Fruit fly (Drosophila melanogaster) whole organism, prepupa: Measurements from ENCODE around the gene arg.

Experiments used
- CG10631 ChIP-seq: fragments of 200-800 bp; sonication (Bioruptor generic); optimal IDR thresholded peaks from 2 replicates; lab custom pipeline; 2016; ENCODE audit warnings: missing biosample characterization, missing genetic modification characterization
- CG10669 ChIP-seq: fragments of 200-800 bp; sonication (Bioruptor generic); optimal IDR thresholded peaks from 3 replicates; lab custom pipeline; 2018; ENCODE audit warnings: missing biosample characterization, mild to moderate bottlenecking, missing genetic modification characterization, moderate library complexity
- CG11762 ChIP-seq: fragments of 200-800 bp; sonication (Bioruptor generic); optimal IDR thresholded peaks from 3 replicates; lab custom pipeline; 2016; ENCODE audit warnings: missing biosample characterization, missing genetic modification characterization; ENCODE audit not compliant: insufficient read depth
- CG11902 ChIP-seq: fragments of 200-800 bp; sonication (Bioruptor generic); optimal IDR thresholded peaks from 3 replicates; lab custom pipeline; 2016; ENCODE audit warnings: missing biosample characterization, missing genetic modification characterization
- CG15336 ChIP-seq: fragments of 200-800 bp; sonication (Bioruptor generic); IDR thresholded peaks from 2 replicates; pipeline ENCODE4 v1.3.6; 2022; ENCODE audit warnings: missing biosample characterization, missing genetic modification characterization
- CG1621 ChIP-seq: fragments of 200-800 bp; sonication (Bioruptor generic); optimal IDR thresholded peaks from 3 replicates; lab custom pipeline; 2018; ENCODE audit warnings: missing biosample characterization, mild to moderate bottlenecking, missing genetic modification characterization
- CG31627 ChIP-seq: fragments of 200-800 bp; sonication (Bioruptor generic); optimal IDR thresholded peaks from 3 replicates; lab custom pipeline; 2016; ENCODE audit warnings: missing biosample characterization, missing genetic modification characterization
- CG34406 ChIP-seq: fragments of 200-800 bp; sonication (Bioruptor generic); optimal IDR thresholded peaks from 3 replicates; lab custom pipeline; 2016; ENCODE audit warnings: missing biosample characterization, missing genetic modification characterization
- CG3919 ChIP-seq: fragments of 200-800 bp; sonication (Bioruptor generic); optimal IDR thresholded peaks from 3 replicates; lab custom pipeline; 2016; ENCODE audit warnings: missing biosample characterization, missing genetic modification characterization
- CG4318 ChIP-seq: fragments of 200-800 bp; sonication (Bioruptor generic); optimal IDR thresholded peaks from 3 replicates; lab custom pipeline; 2017; ENCODE audit warnings: missing biosample characterization, mild to moderate bottlenecking, missing genetic modification characterization
- CG6163 ChIP-seq: fragments of 200-800 bp; sonication (Bioruptor generic); IDR thresholded peaks from 3 replicates; pipeline ENCODE4 v1.3.6; 2022; ENCODE audit warnings: missing biosample characterization, missing genetic modification characterization
- CG6854 ChIP-seq: fragments of 200-800 bp; sonication (Bioruptor generic); optimal IDR thresholded peaks from 2 replicates; lab custom pipeline; 2017; ENCODE audit warnings: missing biosample characterization, mild to moderate bottlenecking, missing genetic modification characterization
- CG7368 ChIP-seq: fragments of 200-800 bp; sonication (Bioruptor generic); optimal IDR thresholded peaks from 3 replicates; lab custom pipeline; 2016; ENCODE audit warnings: missing biosample characterization, missing genetic modification characterization
- CG8119 ChIP-seq: fragments of 200-800 bp; sonication (Bioruptor generic); IDR thresholded peaks from 3 replicates; pipeline ENCODE4 v1.3.6; 2022; ENCODE audit warnings: missing biosample characterization, missing genetic modification characterization
- CG8632 ChIP-seq: fragments of 200-800 bp; sonication (Bioruptor generic); optimal IDR thresholded peaks from 3 replicates; lab custom pipeline; 2016; ENCODE audit warnings: missing biosample characterization, missing genetic modification characterization
- CG9139 ChIP-seq: fragments of 200-800 bp; sonication (Bioruptor generic); optimal IDR thresholded peaks from 3 replicates; lab custom pipeline; 2017; ENCODE audit warnings: missing biosample characterization, mild to moderate bottlenecking, missing genetic modification characterization
- Eip78C ChIP-seq: fragments of 200-800 bp; sonication (Bioruptor generic); peaks from one replicate; lab custom pipeline; 2016; ENCODE audit warnings: missing biosample characterization, missing genetic modification characterization
- Eip93F ChIP-seq: fragments of 200-800 bp; sonication (Bioruptor generic); optimal IDR thresholded peaks from 2 replicates; lab custom pipeline; 2016; ENCODE audit warnings: missing biosample characterization, mild to moderate bottlenecking, missing genetic modification characterization
- Met ChIP-seq: fragments of 200-800 bp; sonication (Bioruptor generic); optimal IDR thresholded peaks from 3 replicates; lab custom pipeline; 2016; ENCODE audit warnings: missing biosample characterization, missing genetic modification characterization
- OdsH ChIP-seq: fragments of 200-800 bp; sonication (Bioruptor generic); optimal IDR thresholded peaks from 3 replicates; lab custom pipeline; 2016; ENCODE audit warnings: missing biosample characterization, missing genetic modification characterization
- Sox14 ChIP-seq: fragments of 200-800 bp; sonication (Bioruptor generic); optimal IDR thresholded peaks from 3 replicates; lab custom pipeline; 2016; ENCODE audit warnings: missing biosample characterization, missing genetic modification characterization
- achi ChIP-seq: fragments of 200-800 bp; sonication (Bioruptor generic); optimal IDR thresholded peaks from 3 replicates; lab custom pipeline; 2016; ENCODE audit warnings: missing biosample characterization, missing genetic modification characterization
- dac ChIP-seq: fragments of 200-800 bp; sonication (Bioruptor generic); optimal IDR thresholded peaks from 2 replicates; lab custom pipeline; 2017; ENCODE audit warnings: missing biosample characterization, mild to moderate bottlenecking, missing genetic modification characterization
- dsx ChIP-seq: fragments of 200-800 bp; optimal IDR thresholded peaks from 3 replicates; lab custom pipeline; 2019; ENCODE audit warnings: missing biosample characterization, mild to moderate bottlenecking, missing genetic modification characterization, moderate library complexity; ENCODE audit not compliant: poor library complexity, severe bottlenecking
- esn ChIP-seq: fragments of 200-800 bp; sonication (Bioruptor generic); optimal IDR thresholded peaks from 2 replicates; lab custom pipeline; 2016; ENCODE audit warnings: missing biosample characterization, mild to moderate bottlenecking, missing genetic modification characterization, moderate library complexity
- fkh ChIP-seq: fragments of 200-800 bp; sonication (Bioruptor generic); optimal IDR thresholded peaks from 3 replicates; lab custom pipeline; 2017; ENCODE audit warnings: missing biosample characterization, mild to moderate bottlenecking, missing genetic modification characterization, moderate library complexity
- net ChIP-seq: fragments of 200-800 bp; sonication (Bioruptor generic); optimal IDR thresholded peaks from 3 replicates; lab custom pipeline; 2016; ENCODE audit warnings: missing biosample characterization, missing genetic modification characterization
- pdm3 ChIP-seq: fragments of 200-800 bp; sonication (Bioruptor generic); optimal IDR thresholded peaks from 3 replicates; lab custom pipeline; 2016; ENCODE audit warnings: missing biosample characterization, missing genetic modification characterization
- salr ChIP-seq, 2 experiments: fragments of 200-800 bp; sonication (Bioruptor generic); optimal IDR thresholded peaks; 3 replicates each; lab custom pipeline; 2016 to 2018; ENCODE audit warnings: missing biosample characterization in 2 of 2, missing genetic modification characterization in 2 of 2, mild to moderate bottlenecking in 1 of 2
- svp ChIP-seq: fragments of 200-800 bp; sonication (Bioruptor generic); peaks from one replicate; lab custom pipeline; 2016; ENCODE audit warnings: missing biosample characterization, missing genetic modification characterization
- topi ChIP-seq: fragments of 200-800 bp; sonication (Bioruptor generic); optimal IDR thresholded peaks from 3 replicates; lab custom pipeline; 2016; ENCODE audit warnings: missing biosample characterization, missing genetic modification characterization
- vri ChIP-seq: fragments of 200-800 bp; sonication (Bioruptor generic); optimal IDR thresholded peaks from 3 replicates; lab custom pipeline; 2016; ENCODE audit warnings: missing biosample characterization, mild to moderate bottlenecking, missing genetic modification characterization

arg gene

DNA sequence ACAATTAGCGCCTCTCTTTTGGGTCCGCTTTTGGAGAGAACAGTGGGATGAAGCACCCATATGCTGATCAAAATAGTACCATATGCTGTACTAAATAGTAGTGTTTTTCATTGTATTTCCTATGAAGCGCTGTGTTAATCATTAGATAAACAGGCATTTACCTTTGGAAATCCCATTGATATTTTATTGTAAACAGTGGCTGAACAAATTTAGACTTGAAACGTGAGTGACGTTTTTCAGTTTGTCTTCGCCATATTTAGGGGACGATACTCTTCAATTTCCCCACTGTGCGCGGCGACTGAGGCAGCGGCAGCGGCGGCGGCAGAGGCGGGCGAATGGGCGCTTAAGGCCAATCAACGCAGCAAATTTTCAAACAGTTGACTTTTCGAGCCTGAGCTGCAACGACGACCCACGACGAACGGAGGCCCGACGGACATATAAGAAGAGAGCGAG, 9.6 kb upstream of the arg start (continued):
- TF ChIP-seq esn (GFP tag; lab: Kevin White, UChicago) (peak; percentile 73), CG11902 (GFP tag; lab: Kevin White, UChicago) (peak; percentile 10), Sox14 (GFP tag; lab: Kevin White, UChicago) (peak; percentile 79), CG10669 (GFP tag; lab: Kevin White, UChicago) (peak; percentile 74), achi (peak; percentile 68), CG31627 (GFP tag; lab: Kevin White, UChicago) (peak; percentile 67), CG8119 (GFP tag; lab: Robert Waterston, UW) (peak; percentile 78), dac (GFP tag; lab: Kevin White, UChicago) (peak; percentile 74), pdm3 (GFP tag; lab: Kevin White, UChicago) (no peak), salr (GFP tag; optimal IDR thresholded peaks at IDR 0.05; lab: Kevin White, UChicago) (peak in 1 of 2 experiments; percentile 24), CG8632 (GFP tag; lab: Kevin White, UChicago) (peak; percentile 59), dsx (GFP tag; lab: Kevin White, UChicago) (peak; percentile 70), Met (GFP tag; lab: Kevin White, UChicago) (no peak)

DNA sequence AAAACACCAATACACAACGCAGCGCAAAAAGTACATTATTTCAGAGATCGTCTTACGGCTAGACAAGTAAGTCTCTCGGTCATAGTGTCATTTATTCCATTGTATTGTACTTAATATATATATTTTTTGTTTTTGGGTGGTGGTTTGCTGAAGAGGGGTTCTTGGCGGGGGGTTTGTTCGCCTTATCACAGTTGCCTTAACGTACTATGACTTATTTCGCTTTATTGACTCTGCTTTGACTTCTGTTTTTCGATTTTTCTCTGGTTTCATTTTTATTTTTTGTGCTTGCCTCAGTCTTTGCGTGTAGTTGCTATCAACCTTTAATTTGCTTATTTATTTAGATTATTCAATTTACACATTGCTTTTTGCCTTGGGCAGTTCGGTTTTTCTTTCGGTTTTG, 1.3 kb downstream of the arg start:
- TF ChIP-seq fkh (GFP tag; lab: Kevin White, UChicago) (peak; percentile 53), OdsH (GFP tag; lab: Kevin White, UChicago) (no peak), svp (GFP tag; lab: Kevin White, UChicago) (peak; percentile 94), net (GFP tag; lab: Kevin White, UChicago) (no peak), CG1621 (tag; lab: Kevin White, UChicago) (no peak), CG34406 (no peak), vri (peak; percentile 55)

DNA sequence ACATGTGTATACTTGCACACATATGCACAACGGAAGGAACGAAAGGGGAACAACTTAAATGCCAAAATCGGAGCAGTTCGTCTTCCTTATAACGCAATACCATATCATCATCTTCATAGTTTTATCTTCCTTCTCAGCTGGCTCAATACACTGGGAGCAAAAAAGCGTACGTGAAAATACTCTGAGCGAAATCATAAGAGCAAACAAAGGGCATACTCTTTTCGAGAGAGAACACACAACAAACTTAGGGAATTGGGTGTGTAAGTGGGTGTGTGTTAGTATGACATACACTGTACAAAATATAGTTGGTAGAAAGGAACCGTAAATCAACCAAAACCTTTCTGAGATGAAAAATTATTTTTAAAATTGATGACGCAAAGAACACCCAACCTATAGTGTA, 3.3 kb downstream of the arg start:
- TF ChIP-seq svp (GFP tag; lab: Kevin White, UChicago) (peak; percentile 25), Eip78C (GFP tag; lab: Kevin White, UChicago) (peak; percentile 67), CG4318 (GFP tag; lab: Kevin White, UChicago) (no peak), CG10631 (no peak)

DNA sequence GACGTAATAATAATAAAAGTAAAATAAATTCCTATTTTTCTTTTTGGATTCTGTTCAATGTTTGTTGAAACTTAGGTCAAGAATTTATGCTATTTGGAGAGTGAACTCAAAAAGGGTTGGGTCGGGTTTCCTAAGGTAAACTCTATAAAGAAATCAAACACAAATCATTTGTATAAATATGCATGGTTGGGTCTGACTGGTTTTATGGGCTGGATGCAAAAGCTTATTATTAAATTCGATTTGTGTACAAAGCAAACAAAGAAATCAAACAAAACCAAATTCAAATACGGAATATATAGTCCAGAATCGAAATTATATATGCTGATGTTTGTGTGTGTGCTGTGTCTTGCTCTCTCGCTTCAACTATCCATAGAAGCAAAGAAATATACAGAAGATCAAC, 6.4 kb downstream of the arg start:
- TF ChIP-seq Met (GFP tag; lab: Kevin White, UChicago) (no peak), pdm3 (GFP tag; lab: Kevin White, UChicago) (no peak), Eip93F (GFP tag; lab: Kevin White, UChicago) (no peak), CG6854 (no peak), fkh (GFP tag; lab: Kevin White, UChicago) (peak; percentile 49)

DNA sequence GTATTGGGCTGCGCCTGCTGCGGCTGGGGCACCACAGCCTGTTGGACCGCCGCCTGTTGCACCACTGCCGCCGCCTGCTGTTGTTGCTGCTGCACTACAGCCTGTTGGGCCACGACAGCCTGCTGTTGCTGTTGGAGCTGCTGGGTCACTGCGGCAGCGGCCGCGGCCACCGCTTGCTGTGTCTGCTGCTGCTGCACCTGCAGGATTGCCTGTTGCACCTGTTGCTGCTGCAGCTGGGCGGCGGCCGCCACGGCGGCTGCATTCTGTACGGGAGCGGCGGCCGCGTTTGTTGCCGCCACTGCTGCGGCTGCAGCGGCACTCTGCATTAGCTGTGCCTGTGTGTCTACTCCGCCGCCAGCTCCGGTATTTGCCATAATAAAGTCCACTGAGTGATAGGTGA, 9.6 kb downstream of the arg start:
- TF ChIP-seq CG9139 (GFP tag; lab: Kevin White, UChicago), result no peak
- TF ChIP-seq CG1621 (tag; lab: Kevin White, UChicago), result no peak
- no peak for TF ChIP-seq topi (GFP tag; lab: Kevin White, UChicago)
- TF ChIP-seq CG3919 (GFP tag; lab: Kevin White, UChicago), result no peak
- no peak for TF ChIP-seq CG11762
- no peak for TF ChIP-seq CG6163
- TF ChIP-seq OdsH (GFP tag; lab: Kevin White, UChicago), result no peak
- TF ChIP-seq CG15336 (GFP tag; lab: Robert Waterston, UW), result no peak
- no peak for TF ChIP-seq CG31627 (GFP tag; lab: Kevin White, UChicago)
- TF ChIP-seq CG7368 (GFP tag; lab: Kevin White, UChicago), result no peak
